Fruit fly (Drosophila melanogaster) whole organism, prepupa: ENCODE measurements around the gene Iris.

Experiments used
- CG10669 ChIP-seq: fragments of 200-800 bp; sonication (Bioruptor generic); optimal IDR thresholded peaks from 3 replicates; lab custom pipeline; 2018; ENCODE audit warnings: missing biosample characterization, mild to moderate bottlenecking, missing genetic modification characterization, moderate library complexity
- CG11762 ChIP-seq: fragments of 200-800 bp; sonication (Bioruptor generic); optimal IDR thresholded peaks from 3 replicates; lab custom pipeline; 2016; ENCODE audit warnings: missing biosample characterization, missing genetic modification characterization; ENCODE audit not compliant: insufficient read depth
- CG15336 ChIP-seq: fragments of 200-800 bp; sonication (Bioruptor generic); IDR thresholded peaks from 2 replicates; pipeline ENCODE4 v1.3.6; 2022; ENCODE audit warnings: missing biosample characterization, missing genetic modification characterization
- CG16779 ChIP-seq: fragments of 200-800 bp; sonication (Bioruptor generic); optimal IDR thresholded peaks from 3 replicates; lab custom pipeline; 2017; ENCODE audit warnings: missing biosample characterization, mild to moderate bottlenecking, missing genetic modification characterization
- CG3032 ChIP-seq: fragments of 200-800 bp; optimal IDR thresholded peaks from 2 replicates; lab custom pipeline; 2019; ENCODE audit warnings: missing biosample characterization, mild to moderate bottlenecking, missing genetic modification characterization, moderate library complexity
- CG31627 ChIP-seq: fragments of 200-800 bp; sonication (Bioruptor generic); optimal IDR thresholded peaks from 3 replicates; lab custom pipeline; 2016; ENCODE audit warnings: missing biosample characterization, missing genetic modification characterization
- CG34406 ChIP-seq: fragments of 200-800 bp; sonication (Bioruptor generic); optimal IDR thresholded peaks from 3 replicates; lab custom pipeline; 2016; ENCODE audit warnings: missing biosample characterization, missing genetic modification characterization
- CG6163 ChIP-seq: fragments of 200-800 bp; sonication (Bioruptor generic); IDR thresholded peaks from 3 replicates; pipeline ENCODE4 v1.3.6; 2022; ENCODE audit warnings: missing biosample characterization, missing genetic modification characterization
- CG6792 ChIP-seq: fragments of 200-800 bp; sonication (Bioruptor generic); optimal IDR thresholded peaks from 3 replicates; lab custom pipeline; 2016; ENCODE audit warnings: missing biosample characterization, missing genetic modification characterization
- CG6808 ChIP-seq: fragments of 200-800 bp; sonication (Bioruptor generic); optimal IDR thresholded peaks from 3 replicates; lab custom pipeline; 2017; ENCODE audit warnings: missing biosample characterization, missing genetic modification characterization, mild to moderate bottlenecking, moderate library complexity, missing genetic modification reagents
- CG6854 ChIP-seq: fragments of 200-800 bp; sonication (Bioruptor generic); optimal IDR thresholded peaks from 2 replicates; lab custom pipeline; 2017; ENCODE audit warnings: missing biosample characterization, mild to moderate bottlenecking, missing genetic modification characterization
- CG8119 ChIP-seq: fragments of 200-800 bp; sonication (Bioruptor generic); IDR thresholded peaks from 3 replicates; pipeline ENCODE4 v1.3.6; 2022; ENCODE audit warnings: missing biosample characterization, missing genetic modification characterization
- CG9139 ChIP-seq: fragments of 200-800 bp; sonication (Bioruptor generic); optimal IDR thresholded peaks from 3 replicates; lab custom pipeline; 2017; ENCODE audit warnings: missing biosample characterization, mild to moderate bottlenecking, missing genetic modification characterization
- Eip78C ChIP-seq: fragments of 200-800 bp; sonication (Bioruptor generic); peaks from one replicate; lab custom pipeline; 2016; ENCODE audit warnings: missing biosample characterization, missing genetic modification characterization
- Eip93F ChIP-seq: fragments of 200-800 bp; sonication (Bioruptor generic); optimal IDR thresholded peaks from 2 replicates; lab custom pipeline; 2016; ENCODE audit warnings: missing biosample characterization, mild to moderate bottlenecking, missing genetic modification characterization
- Ets21C ChIP-seq: fragments of 200-800 bp; sonication (Bioruptor generic); optimal IDR thresholded peaks from 3 replicates; lab custom pipeline; 2016; ENCODE audit warnings: missing biosample characterization, missing genetic modification characterization
- achi ChIP-seq: fragments of 200-800 bp; sonication (Bioruptor generic); optimal IDR thresholded peaks from 3 replicates; lab custom pipeline; 2016; ENCODE audit warnings: missing biosample characterization, missing genetic modification characterization
- acj6 ChIP-seq: fragments of 200-800 bp; sonication (Bioruptor generic); optimal IDR thresholded peaks from 3 replicates; lab custom pipeline; 2016; ENCODE audit warnings: missing biosample characterization, missing genetic modification characterization
- dac ChIP-seq: fragments of 200-800 bp; sonication (Bioruptor generic); optimal IDR thresholded peaks from 2 replicates; lab custom pipeline; 2017; ENCODE audit warnings: missing biosample characterization, mild to moderate bottlenecking, missing genetic modification characterization
- eg ChIP-seq: fragments of 200-800 bp; sonication (Bioruptor generic); IDR thresholded peaks from 3 replicates; pipeline ENCODE4 v1.3.6; 2022; ENCODE audit warnings: missing biosample characterization, missing genetic modification characterization
- fkh ChIP-seq: fragments of 200-800 bp; sonication (Bioruptor generic); optimal IDR thresholded peaks from 3 replicates; lab custom pipeline; 2017; ENCODE audit warnings: missing biosample characterization, mild to moderate bottlenecking, missing genetic modification characterization, moderate library complexity
- salr ChIP-seq, 2 experiments: fragments of 200-800 bp; sonication (Bioruptor generic); optimal IDR thresholded peaks; 3 replicates each; lab custom pipeline; 2016 to 2018; ENCODE audit warnings: missing biosample characterization in 2 of 2, missing genetic modification characterization in 2 of 2, mild to moderate bottlenecking in 1 of 2
- svp ChIP-seq: fragments of 200-800 bp; sonication (Bioruptor generic); peaks from one replicate; lab custom pipeline; 2016; ENCODE audit warnings: missing biosample characterization, missing genetic modification characterization
- topi ChIP-seq: fragments of 200-800 bp; sonication (Bioruptor generic); optimal IDR thresholded peaks from 3 replicates; lab custom pipeline; 2016; ENCODE audit warnings: missing biosample characterization, missing genetic modification characterization
- vri ChIP-seq: fragments of 200-800 bp; sonication (Bioruptor generic); optimal IDR thresholded peaks from 3 replicates; lab custom pipeline; 2016; ENCODE audit warnings: missing biosample characterization, mild to moderate bottlenecking, missing genetic modification characterization

Iris gene

DNA sequence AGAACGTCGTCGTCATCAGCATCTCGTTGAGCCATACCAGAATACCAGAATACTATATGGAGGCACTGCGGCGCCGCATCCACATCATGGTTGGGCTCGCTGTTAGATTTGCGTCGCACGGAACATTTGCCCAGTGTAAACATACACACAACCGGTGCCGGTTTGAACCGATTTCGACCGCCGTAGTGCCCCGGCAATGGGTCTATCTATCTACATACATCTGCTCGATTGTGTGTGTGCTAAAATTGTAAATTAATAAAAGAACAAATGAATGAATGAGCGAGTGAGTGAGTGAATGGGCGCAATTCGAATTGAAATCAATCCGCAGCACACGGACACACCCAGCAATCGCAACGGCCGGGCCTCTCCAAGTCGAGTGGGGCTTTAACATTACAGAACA is 8.5 kb downstream of the Iris start:
- no peak for TF ChIP-seq CG6808 (GFP tag; lab: Kevin White, UChicago)
- TF ChIP-seq acj6 (GFP tag; lab: Kevin White, UChicago) = no peak
- TF ChIP-seq Eip93F (GFP tag; lab: Kevin White, UChicago) = no peak
- TF ChIP-seq CG9139 (GFP tag; lab: Kevin White, UChicago) = no peak
- TF ChIP-seq CG8119 (GFP tag; lab: Robert Waterston, UW) = no peak
- TF ChIP-seq CG6163 (GFP tag; lab: Robert Waterston, UW) = no peak
- TF ChIP-seq Ets21C (GFP tag; lab: Kevin White, UChicago) = no peak
- TF ChIP-seq achi (GFP tag; lab: Kevin White, UChicago) = no peak
- peak; percentile 45 for TF ChIP-seq CG16779 (tag; lab: Kevin White, UChicago)
- no peak for TF ChIP-seq Eip78C (GFP tag; lab: Kevin White, UChicago)
- TF ChIP-seq fkh (GFP tag; lab: Kevin White, UChicago) = peak; percentile 82
- no peak for TF ChIP-seq CG6854 (GFP tag; lab: Kevin White, UChicago)
- TF ChIP-seq topi (GFP tag; lab: Kevin White, UChicago) = no peak
- TF ChIP-seq vri (GFP tag; lab: Kevin White, UChicago) = no peak
- TF ChIP-seq CG34406 (GFP tag; lab: Kevin White, UChicago) = no peak
- no peak for TF ChIP-seq CG15336 (GFP tag; lab: Robert Waterston, UW)
- peak; percentile 2 for TF ChIP-seq svp (GFP tag; lab: Kevin White, UChicago)
- no peak for TF ChIP-seq CG11762
- no peak for TF ChIP-seq CG3032 (tag; lab: Kevin White, UChicago)

dm6 chr2L:1124265-1124664 is 9.6 kb downstream of the Iris start:
- TF ChIP-seq CG10669 (peak; percentile 5), CG31627 (GFP tag; lab: Kevin White, UChicago) (no peak), CG11762 (no peak)

- peak; percentile 72 for TF ChIP-seq svp (GFP tag; lab: Kevin White, UChicago)
- TF ChIP-seq Eip78C (GFP tag; lab: Kevin White, UChicago) = peak; percentile 40
- TF ChIP-seq fkh (GFP tag; lab: Kevin White, UChicago) = peak; percentile 82
- no peak for TF ChIP-seq eg (GFP tag; lab: Robert Waterston, UW)
These were observed 10.7 kb downstream of the Iris start for dm6 chr2L:1123078-1123818.

dm6 chr2L:1122711-1122960 is 11.3 kb downstream of the Iris start:
- TF ChIP-seq CG6792 (GFP tag; lab: Kevin White, UChicago) (no peak), fkh (GFP tag; lab: Kevin White, UChicago) (peak; percentile 29)
- TF ChIP-seq, all 60 proteins: peak for 1

DNA sequence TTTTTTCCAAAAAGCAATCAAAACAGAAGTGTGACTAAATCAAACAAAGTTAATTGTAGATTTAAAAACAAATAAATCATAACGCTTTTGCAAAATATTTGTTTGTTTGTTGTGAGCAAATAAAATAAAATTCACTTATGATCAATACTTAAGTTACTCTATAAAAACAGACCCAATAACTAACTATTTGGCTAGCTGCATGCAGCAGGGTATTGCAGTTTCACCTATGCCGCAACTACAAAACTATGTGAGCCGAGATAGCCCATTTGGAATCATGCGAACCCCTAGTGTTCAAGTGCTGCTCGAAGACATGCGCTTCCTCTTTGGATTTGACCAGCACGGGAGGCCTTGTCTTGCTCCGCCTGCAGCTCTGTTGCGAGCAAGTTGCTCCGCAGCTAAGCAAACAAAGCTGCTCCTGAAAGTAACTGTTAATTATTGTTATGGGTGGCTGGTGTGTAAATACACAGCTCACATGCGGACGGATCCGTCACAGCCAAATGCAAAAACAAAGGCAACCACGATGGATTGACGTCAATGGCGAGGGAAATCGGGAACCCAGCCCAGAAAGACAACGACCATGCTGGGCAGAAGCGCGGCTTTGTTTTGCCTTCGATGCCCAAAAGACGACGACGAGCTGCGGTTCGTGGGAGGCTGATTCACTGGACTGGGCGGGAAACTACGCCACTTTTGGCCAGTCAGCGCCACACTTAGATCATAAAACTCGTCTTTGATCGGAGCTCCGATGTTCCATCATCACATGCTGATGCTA is 11.8 kb downstream of the Iris start:
- TF ChIP-seq salr (GFP tag; optimal IDR thresholded peaks at IDR 0.05; lab: Kevin White, UChicago) = no peak
- peak; percentile 34 for TF ChIP-seq svp (GFP tag; lab: Kevin White, UChicago)
- peak; percentile 21 for TF ChIP-seq Eip78C (GFP tag; lab: Kevin White, UChicago)

dm6 chr2L:1120206-1120902 is 13.5 kb downstream of the Iris start:
- no peak for TF ChIP-seq CG11762
- peak; percentile 23; the same call in 1 of the 3 replicates for TF ChIP-seq CG6163 (GFP tag; lab: Robert Waterston, UW)
- TF ChIP-seq dac (GFP tag; lab: Kevin White, UChicago) = no peak
